Worm (Caenorhabditis elegans) whole organism, young adult: Measurements from ENCODE around the gene let-418.

Source experiments
- B0035.1 ChIP-seq: sonication (generic microtip); optimal IDR thresholded peaks from 2 replicates; lab custom pipeline; 2016; ENCODE audit warnings: missing genetic modification characterization, mild to moderate bottlenecking, missing compliant biosample characterization, missing genotype, missing genetic modification reagents
- T07F8.4 ChIP-seq: sonication (generic microtip); optimal IDR thresholded peaks from 2 replicates; lab custom pipeline; 2016; ENCODE audit warnings: mild to moderate bottlenecking, missing genetic modification characterization, moderate library complexity, missing compliant biosample characterization
- atf-7 ChIP-seq: sonication (generic microtip); optimal IDR thresholded peaks from 2 replicates; lab custom pipeline; 2017; ENCODE audit warnings: mild to moderate bottlenecking, missing genetic modification characterization, missing compliant biosample characterization
- ceh-27 ChIP-seq: fragments of 200-800 bp; sonication (Bioruptor generic); optimal IDR thresholded peaks from 2 replicates; lab custom pipeline; 2018; ENCODE audit warnings: mild to moderate bottlenecking, missing genetic modification characterization, moderate library complexity, missing compliant biosample characterization
- dox-1 ChIP-seq: fragments of 200-800 bp; sonication (Bioruptor generic); IDR thresholded peaks from 2 replicates; pipeline ENCODE4 v1.3.6; 2022; ENCODE audit warnings: missing genetic modification reagents, missing genetic modification characterization, missing compliant biosample characterization
- egl-18 ChIP-seq: fragments of 200-800 bp; sonication (Bioruptor generic); IDR thresholded peaks from 2 replicates; pipeline ENCODE4 v1.3.6; 2022; ENCODE audit warnings: missing genetic modification reagents, missing genetic modification characterization, missing compliant biosample characterization
- let-607 ChIP-seq, 2 experiments: fragments of 200-800 bp in 1 of 2; sonication (Bioruptor generic) in 1 of 2; sonication (generic microtip) in 1 of 2; optimal IDR thresholded peaks; 2 replicates each; lab custom pipeline; 2016 to 2018; ENCODE audit warnings: mild to moderate bottlenecking in 2 of 2, missing compliant biosample characterization in 2 of 2, missing genetic modification characterization in 2 of 2, moderate library complexity in 2 of 2, missing genotype in 1 of 2
- lsy-27 ChIP-seq: sonication (generic microtip); optimal IDR thresholded peaks from 2 replicates; lab custom pipeline; 2017; ENCODE audit warnings: missing genetic modification characterization, mild to moderate bottlenecking, missing compliant biosample characterization, antibody characterized with exemption, missing genotype, borderline replicate concordance; ENCODE audit not compliant: insufficient read depth
- unc-62 ChIP-seq: fragments of 150-350 bp; optimal IDR thresholded peaks from 2 replicates; lab custom pipeline; 2014; ENCODE audit warnings: missing biosample characterization, missing genetic modification reagents, missing genetic modification characterization
- ztf-18 ChIP-seq: sonication (generic microtip); optimal IDR thresholded peaks from 2 replicates; lab custom pipeline; 2016; ENCODE audit warnings: missing genotype, mild to moderate bottlenecking, missing genetic modification characterization, missing compliant biosample characterization

ce11 chrV:5820401-5820800 is 6.2 kb upstream of the let-418 start:
- TF ChIP-seq let-607 (tag; optimal IDR thresholded peaks at IDR 0.05; lab: Kevin White, UChicago): no peak
- TF ChIP-seq ztf-18 (tag; lab: Kevin White, UChicago): no peak
- TF ChIP-seq atf-7 (tag; lab: Kevin White, UChicago): no peak
- no peak for TF ChIP-seq egl-18
- no peak for TF ChIP-seq lsy-27 (tag; lab: Kevin White, UChicago)
- TF ChIP-seq dox-1 (GFP tag; lab: Robert Waterston, UW): no peak
- no peak for TF ChIP-seq T07F8.4 (tag; lab: Kevin White, UChicago)
- TF ChIP-seq unc-62: no peak
- TF ChIP-seq ceh-27: no peak
- no peak for TF ChIP-seq B0035.1 (tag; lab: Kevin White, UChicago)
